Fruit fly (Drosophila melanogaster): ENCODE data around the gene pad.

The pad gene

dm6 chr3R:16309302-16310080 lies 32.6 kb upstream of the pad start (continued):
- TF ChIP-seq tll (GFP tag; optimal IDR thresholded peaks at IDR 0.05), result no peak
- no peak; the same call in 1 of the 2 replicates for TF ChIP-seq CG9932 (GFP tag; IDR thresholded peaks at IDR 0.05)
- peak; percentile 10; the same call in 1 of the 2 replicates for TF ChIP-seq CG13287 (GFP tag; IDR thresholded peaks at IDR 0.05; ENCODE audit: partially characterized antibody)
- no peak for TF ChIP-seq Opbp (GFP tag; IDR thresholded peaks at IDR 0.05; ENCODE audit: partially characterized antibody)
- no peak for TF ChIP-seq tio (GFP tag; optimal IDR thresholded peaks at IDR 0.05)
- TF ChIP-seq CG4854 (GFP tag; optimal IDR thresholded peaks at IDR 0.05), result peak; percentile 18
- peak; percentile 15 for TF ChIP-seq phol (tag; optimal IDR thresholded peaks at IDR 0.05)
- TF ChIP-seq CG7963 (GFP tag; IDR thresholded peaks at IDR 0.05; ENCODE audit: partially characterized antibody), result 0 out of 3 replicates have a peak, but pooled peaks have one; percentile 31
- no peak for TF ChIP-seq Dll (GFP tag; IDR thresholded peaks at IDR 0.05; ENCODE audit: partially characterized antibody)
- no peak for TF ChIP-seq CG10462 (GFP tag; optimal IDR thresholded peaks at IDR 0.05)
- TF ChIP-seq MESR4 (GFP tag; optimal IDR thresholded peaks at IDR 0.05), result no peak
- TF ChIP-seq CG17359 (tag; optimal IDR thresholded peaks at IDR 0.05), result peak; percentile 31
- no peak for TF ChIP-seq Nf-YB (GFP tag; optimal IDR thresholded peaks at IDR 0.05)
- no peak for TF ChIP-seq Chrac-16 (GFP tag; optimal IDR thresholded peaks at IDR 0.05)
- TF ChIP-seq CG6272 (GFP tag; IDR thresholded peaks at IDR 0.05), result no peak
- peak; percentile 24; the same call in 1 of the 2 replicates for TF ChIP-seq E2f2 (GFP tag; IDR thresholded peaks at IDR 0.05)
- TF ChIP-seq Kr (GFP tag; optimal IDR thresholded peaks at IDR 0.05), result no peak

DNA sequence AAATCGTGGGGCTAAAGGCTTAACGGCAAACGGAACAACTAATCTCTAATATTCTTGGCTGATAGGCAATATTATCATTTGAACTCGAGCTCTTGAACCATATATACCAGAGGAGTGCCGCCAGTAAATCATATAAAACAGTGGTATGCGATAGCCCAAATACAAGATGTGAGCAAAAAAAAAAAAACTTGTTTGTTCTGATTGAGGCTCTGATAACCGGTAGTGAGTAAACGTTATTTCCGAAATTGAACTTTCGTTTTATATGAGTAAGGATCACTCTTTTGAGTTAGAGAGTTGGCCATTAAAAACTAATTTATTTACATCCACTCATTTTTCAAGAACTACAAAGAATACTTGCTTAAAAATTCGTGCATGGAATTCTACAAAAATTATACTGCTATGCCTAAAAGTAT lies 32.0 kb upstream of the pad start:
- TF ChIP-seq sd (tag; optimal IDR thresholded peaks at IDR 0.05) (peak; percentile 71), CG18764 (GFP tag; optimal IDR thresholded peaks at IDR 0.05) (no peak), Hr78 (GFP tag; optimal IDR thresholded peaks at IDR 0.05) (peak in 1 of 2 experiments; percentile 64), row (GFP tag; IDR thresholded peaks at IDR 0.05) (0 out of 3 replicates have a peak, but pooled peaks have one; percentile 13), exex (tag; optimal IDR thresholded peaks at IDR 0.05) (peak; percentile 73), CG31365 (tag; optimal IDR thresholded peaks at IDR 0.05) (no peak), mam (GFP tag; optimal IDR thresholded peaks at IDR 0.05) (no peak), vnd (GFP tag; IDR thresholded peaks at IDR 0.05; ENCODE audit: partially characterized antibody) (no peak), CG16813 (GFP tag; IDR thresholded peaks at IDR 0.05; ENCODE audit: partially characterized antibody) (no peak), sens (GFP tag) (peak; percentile 49), CG8944 (GFP tag; optimal IDR thresholded peaks at IDR 0.05) (no peak), CTCF (GFP tag; optimal IDR thresholded peaks at IDR 0.05) (peak; percentile 52), CG34376 (GFP tag; optimal IDR thresholded peaks at IDR 0.05) (peak; percentile 29)

dm6 chr3R:16316747-16317146 lies 25.4 kb upstream of the pad start:
- TF ChIP-seq nom (GFP tag; optimal IDR thresholded peaks at IDR 0.05) (peak; percentile 7), MBD-R2 (GFP tag; IDR thresholded peaks at IDR 0.05) (no peak), lbe (GFP tag; optimal IDR thresholded peaks at IDR 0.05) (peak; percentile 24), ttk (GFP tag; IDR thresholded peaks at IDR 0.05) (no peak), Elba2 (GFP tag; optimal IDR thresholded peaks at IDR 0.05) (no peak)

DNA sequence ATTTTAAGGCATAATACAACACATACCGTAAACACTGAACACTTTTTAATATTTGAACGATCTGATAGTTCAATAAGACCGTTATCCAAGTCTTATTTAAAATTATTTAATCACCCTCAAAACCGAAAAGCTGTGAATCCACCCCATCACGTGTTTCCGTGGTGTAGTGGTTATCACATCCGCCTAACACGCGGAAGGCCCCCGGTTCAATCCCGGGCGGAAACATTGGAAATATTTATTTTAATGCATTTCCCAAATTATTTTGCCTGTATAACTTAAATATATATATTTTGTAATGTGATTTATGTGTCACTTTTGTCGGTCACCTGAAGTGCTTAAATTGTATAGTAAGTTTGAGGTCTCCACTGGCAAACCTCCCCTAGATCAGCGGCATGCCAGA lies 20.6 kb upstream of the pad start, which contains the start of gene CG44044:
TSS of gene CG44044 (plus strand) at position 301 of the 400 bp plus-strand sequence.
- TF ChIP-seq CG10565 (GFP tag; optimal IDR thresholded peaks at IDR 0.05) (no peak), CG18476 (GFP tag; optimal IDR thresholded peaks at IDR 0.05) (peak; percentile 37), CG42726 (GFP tag; IDR thresholded peaks at IDR 0.05; ENCODE audit: partially characterized antibody) (no peak), yki (optimal IDR thresholded peaks at IDR 0.05) (no peak), Neu2 (GFP tag; optimal IDR thresholded peaks at IDR 0.05; ENCODE audit: borderline replicate concordance) (no peak), sens (GFP tag) (peak; percentile 9), hb (GFP tag; IDR thresholded peaks at IDR 0.05; ENCODE audit: partially characterized antibody) (no peak), Bdp1 (GFP tag; optimal IDR thresholded peaks at IDR 0.05) (peak; percentile 56), CG13296 (GFP tag; optimal IDR thresholded peaks at IDR 0.05) (no peak), CG1603 (tag; optimal IDR thresholded peaks at IDR 0.05) (no peak), Stat92E (GFP tag; optimal IDR thresholded peaks at IDR 0.05) (no peak), Hr78 (GFP tag; optimal IDR thresholded peaks at IDR 0.05) (no peak)
